Fruit fly (Drosophila melanogaster) Kc167 (cell line): Measurements from ENCODE around the gene m-cup.

Source experiments
- Myc ChIP-seq: fragments of >200 bp; optimal IDR thresholded peaks from 2 replicates; lab custom pipeline; 2017; ENCODE audit warnings: missing external identifiers
- psq ChIP-seq: fragments of >200 bp; optimal IDR thresholded peaks from 2 replicates; lab custom pipeline; 2017; ENCODE audit warnings: missing external identifiers
- ttk ChIP-seq: sonication (Bioruptor generic); optimal IDR thresholded peaks from 2 replicates; lab custom pipeline; 2017; ENCODE audit warnings: missing external identifiers

DNA sequence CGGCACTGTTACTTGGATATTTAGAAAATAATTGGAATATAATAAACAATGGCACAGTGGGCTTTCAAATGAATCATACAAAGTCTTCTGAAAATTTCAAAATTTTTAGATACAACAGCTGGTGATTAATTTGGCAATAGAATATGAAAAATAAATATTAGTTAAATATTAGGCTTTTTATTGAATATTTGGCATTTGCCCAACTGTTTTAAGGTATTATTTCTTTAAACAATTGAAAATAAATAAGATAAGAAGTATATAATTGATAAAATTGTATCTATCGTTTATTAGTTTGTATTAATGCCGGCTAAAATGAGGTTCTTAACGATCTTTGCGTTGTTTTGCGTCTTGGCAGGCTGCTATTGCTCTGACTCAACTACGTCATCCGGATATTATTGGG is 25.0 kb downstream of the m-cup start, which contains the start of gene CG45079:
- no peak for TF ChIP-seq psq (lab: Kevin White, UChicago)
- TF ChIP-seq Myc (lab: Kevin White, UChicago): no peak
- no peak for TF ChIP-seq ttk
